Worm (Caenorhabditis elegans) whole organism, L1 larva: ENCODE results near the gene frpr-14.

Experiments
- F16B12.6 ChIP-seq: fragments of 150-350 bp; optimal IDR thresholded peaks from 2 replicates; lab custom pipeline; 2014; ENCODE audit warnings: missing biosample characterization, missing genetic modification characterization
- aly-2 ChIP-seq: fragments of 150-350 bp; optimal IDR thresholded peaks from 2 replicates; lab custom pipeline; 2014; ENCODE audit warnings: missing biosample characterization, missing genetic modification characterization
- fos-1 ChIP-seq: fragments of 150-350 bp; optimal IDR thresholded peaks from 2 replicates; lab custom pipeline; 2014; ENCODE audit warnings: missing biosample characterization, missing genetic modification characterization
- lin-13 ChIP-seq: fragments of 150-350 bp; optimal IDR thresholded peaks from 2 replicates; lab custom pipeline; 2014; ENCODE audit warnings: missing biosample characterization, missing genetic modification reagents, missing genetic modification characterization

ce11 chrII:701025-701370 is 50.2 kb downstream of the frpr-14 start, which contains the start of gene T02H6.11:
- no peak for TF ChIP-seq aly-2 (tag; lab: Kevin White, UChicago)
- TF ChIP-seq fos-1 (tag; lab: Kevin White, UChicago) = no peak
- TF ChIP-seq F16B12.6 (tag; lab: Kevin White, UChicago) = no peak
- no peak for TF ChIP-seq lin-13 (GFP tag; lab: Kevin White, UChicago)
